Worm (Caenorhabditis elegans) whole organism, mixed stage, embryonic: ENCODE results near the gene srh-212.

ENCODE experiments used
- lin-32 ChIP-seq: fragments of 200-800 bp; sonication (Bioruptor generic); optimal IDR thresholded peaks from 2 replicates; lab custom pipeline; 2018; ENCODE audit warnings: mild to moderate bottlenecking, missing genetic modification characterization, missing compliant biosample characterization
- unc-39 ChIP-seq: fragments of 150-350 bp; optimal IDR thresholded peaks from 2 replicates; lab custom pipeline; 2014; ENCODE audit warnings: missing biosample characterization, missing genetic modification characterization

- TF ChIP-seq lin-32 (no peak), unc-39 (tag; lab: Kevin White, UChicago) (no peak)
These were observed 14.7 kb upstream of the srh-212 start, which contains the start of gene T22F3.10 for ce11 chrV:3611654-3612053.
